Fruit fly (Drosophila melanogaster) whole organism, adult: ENCODE measurements around the gene tin.

Source experiments
- CG11617 ChIP-seq: fragments of 200-800 bp; sonication (Bioruptor generic); optimal IDR thresholded peaks from 2 replicates; lab custom pipeline; 2017; ENCODE audit warnings: mild to moderate bottlenecking, missing biosample characterization, missing genetic modification reagents, missing genetic modification characterization
- CG12768 ChIP-seq: fragments of 200-800 bp; sonication (Bioruptor generic); optimal IDR thresholded peaks from 2 replicates; lab custom pipeline; 2017; ENCODE audit warnings: missing biosample characterization, missing genetic modification characterization, mild to moderate bottlenecking, moderate library complexity, missing genetic modification reagents
- CG1620 ChIP-seq: fragments of 200-800 bp; sonication (Bioruptor generic); optimal IDR thresholded peaks from 2 replicates; lab custom pipeline; 2016; ENCODE audit warnings: missing biosample characterization, missing genetic modification characterization
- CG5204 ChIP-seq: fragments of 200-800 bp; sonication (Bioruptor generic); optimal IDR thresholded peaks from 2 replicates; lab custom pipeline; 2016; ENCODE audit warnings: missing biosample characterization, missing genetic modification characterization
- ovo ChIP-seq: fragments of 200-800 bp; sonication (Bioruptor generic); optimal IDR thresholded peaks from 2 replicates; lab custom pipeline; 2016; ENCODE audit warnings: missing biosample characterization, missing genetic modification characterization
- pad ChIP-seq: fragments of 200-800 bp; sonication (Bioruptor generic); optimal IDR thresholded peaks from 3 replicates; lab custom pipeline; 2017; ENCODE audit warnings: missing biosample characterization, missing genetic modification characterization, mild to moderate bottlenecking, moderate library complexity, missing genetic modification reagents

DNA sequence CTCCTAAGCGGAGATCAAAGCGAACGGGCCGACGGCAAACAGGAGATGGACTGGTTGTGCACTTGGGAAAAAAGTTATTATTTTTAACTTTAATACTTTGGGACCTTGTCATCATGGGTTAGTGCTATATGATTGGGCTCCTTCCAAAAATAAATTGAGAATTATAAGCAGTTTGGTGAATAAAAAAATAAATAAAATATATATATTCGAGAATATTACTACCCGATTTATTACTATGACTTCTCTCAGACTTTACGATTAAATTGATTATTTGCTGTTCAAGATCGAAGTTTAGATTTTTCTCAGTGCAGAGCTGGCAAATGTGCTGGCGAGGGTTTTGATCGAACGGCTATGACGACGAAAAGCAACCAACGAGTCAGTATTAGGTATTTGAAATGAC, 41.2 kb downstream of the tin start:
- TF ChIP-seq ovo (GFP tag; lab: Kevin White, UChicago) (no peak), CG11617 (GFP tag; lab: Kevin White, UChicago) (no peak), CG1620 (no peak), CG12768 (no peak), pad (GFP tag; lab: Kevin White, UChicago) (no peak), CG5204 (GFP tag; lab: Kevin White, UChicago) (no peak)
